Fruit fly (Drosophila melanogaster) whole organism, embryonic: Measurements from ENCODE around the gene CG2540.
A peak's percentile ranks its signal among the peaks of the same experiment; 100 is the strongest.

Experiments used
- CG10462 ChIP-seq: fragments of 200-800 bp; sonication (Bioruptor generic); optimal IDR thresholded peaks from 2 replicates; lab custom pipeline; 2016; ENCODE audit warnings: missing biosample characterization, missing genetic modification characterization
- CG11093 ChIP-seq: fragments of 200-800 bp; sonication (Bioruptor generic); IDR thresholded peaks from 3 replicates; pipeline ENCODE4 v1.3.6; 2022; ENCODE audit warnings: missing biosample characterization, missing genetic modification characterization
- CG11398 ChIP-seq: fragments of 200-800 bp; sonication (Bioruptor generic); optimal IDR thresholded peaks from 2 replicates; lab custom pipeline; 2016; ENCODE audit warnings: missing biosample characterization, missing genetic modification characterization
- CG11560 ChIP-seq: fragments of 200-800 bp; sonication (Bioruptor generic); IDR thresholded peaks from 3 replicates; pipeline ENCODE4 v1.3.6; 2022; ENCODE audit warnings: missing biosample characterization, missing genetic modification characterization
- CG12236 ChIP-seq: fragments of 200-800 bp; sonication (Bioruptor generic); optimal IDR thresholded peaks from 2 replicates; lab custom pipeline; 2016; ENCODE audit warnings: missing biosample characterization, missing genetic modification characterization
- CG13894 ChIP-seq: fragments of 200-800 bp; sonication (Bioruptor generic); optimal IDR thresholded peaks from 3 replicates; lab custom pipeline; 2018; ENCODE audit warnings: missing biosample characterization, mild to moderate bottlenecking, missing genetic modification characterization, moderate library complexity
- CG15479 ChIP-seq: fragments of 200-800 bp; sonication (Bioruptor generic); optimal IDR thresholded peaks from 3 replicates; lab custom pipeline; 2019; ENCODE audit warnings: missing biosample characterization, mild to moderate bottlenecking, missing genetic modification characterization, moderate library complexity
- CG15601 ChIP-seq: fragments of 200-800 bp; sonication (Bioruptor generic); optimal IDR thresholded peaks from 3 replicates; lab custom pipeline; 2019; ENCODE audit warnings: missing biosample characterization, mild to moderate bottlenecking, missing genetic modification characterization, moderate library complexity
- CG16813 ChIP-seq: fragments of 200-800 bp; sonication (Bioruptor generic); IDR thresholded peaks from 3 replicates; pipeline ENCODE4 v1.3.6; 2022; ENCODE audit warnings: missing biosample characterization, missing genetic modification characterization; ENCODE audit not compliant: partially characterized antibody
- CG17912 ChIP-seq: fragments of 200-800 bp; sonication (Bioruptor generic); optimal IDR thresholded peaks from 2 replicates; lab custom pipeline; 2018; ENCODE audit warnings: missing biosample characterization, mild to moderate bottlenecking, missing genetic modification characterization
- CG4617 ChIP-seq: fragments of 200-800 bp; sonication (Bioruptor generic); optimal IDR thresholded peaks from 3 replicates; lab custom pipeline; 2016; ENCODE audit warnings: missing biosample characterization, missing genetic modification characterization, borderline replicate concordance
- CG6683 ChIP-seq: fragments of 200-800 bp; sonication (Bioruptor generic); optimal IDR thresholded peaks from 2 replicates; lab custom pipeline; 2017; ENCODE audit warnings: missing biosample characterization, mild to moderate bottlenecking, missing genetic modification characterization, missing genetic modification reagents
- CG6689 ChIP-seq: fragments of 200-800 bp; sonication (Bioruptor generic); IDR thresholded peaks from 2 replicates; pipeline ENCODE4 v1.3.6; 2022; ENCODE audit warnings: missing biosample characterization, missing genetic modification characterization
- CG6765 ChIP-seq: fragments of 200-800 bp; sonication (Bioruptor generic); optimal IDR thresholded peaks from 3 replicates; lab custom pipeline; 2017; ENCODE audit warnings: missing biosample characterization, mild to moderate bottlenecking, missing genetic modification characterization
- CG7839 ChIP-seq: fragments of 200-800 bp; sonication (Bioruptor generic); optimal IDR thresholded peaks from 3 replicates; lab custom pipeline; 2018; ENCODE audit warnings: missing biosample characterization, mild to moderate bottlenecking, missing genetic modification characterization, moderate library complexity
- CG7963 ChIP-seq: fragments of 200-800 bp; sonication (Bioruptor generic); IDR thresholded peaks from 3 replicates; pipeline ENCODE4 v1.3.6; 2022; ENCODE audit warnings: missing biosample characterization, missing genetic modification characterization; ENCODE audit not compliant: partially characterized antibody
- CG8281 ChIP-seq: fragments of 200-800 bp; sonication (Bioruptor generic); optimal IDR thresholded peaks from 2 replicates; lab custom pipeline; 2018; ENCODE audit warnings: missing biosample characterization, mild to moderate bottlenecking, missing genetic modification characterization, moderate library complexity
- CG8290 ChIP-seq, 3 experiments: fragments of 200-800 bp; sonication (Bioruptor generic); optimal IDR thresholded peaks; 2 replicates each; lab custom pipeline; 2016 to 2019; ENCODE audit warnings: missing biosample characterization in 3 of 3, missing genetic modification characterization in 3 of 3, mild to moderate bottlenecking in 2 of 3, moderate library complexity in 1 of 3
- CG8478 ChIP-seq: fragments of >200 bp; optimal IDR thresholded peaks from 2 replicates; lab custom pipeline; 2018
- CG8944 ChIP-seq: fragments of 200-800 bp; sonication (Bioruptor generic); optimal IDR thresholded peaks from 3 replicates; lab custom pipeline; 2016; ENCODE audit warnings: missing biosample characterization, missing genetic modification characterization
- CG9876 ChIP-seq: fragments of 200-800 bp; sonication (Bioruptor generic); optimal IDR thresholded peaks from 2 replicates; lab custom pipeline; 2016; ENCODE audit warnings: missing biosample characterization, missing genetic modification characterization
- Dek ChIP-seq: fragments of 200-800 bp; sonication (Bioruptor generic); optimal IDR thresholded peaks from 3 replicates; lab custom pipeline; 2019; ENCODE audit warnings: missing biosample characterization, mild to moderate bottlenecking, missing genetic modification characterization, moderate library complexity
- Dp ChIP-seq: fragments of 200-800 bp; sonication (Bioruptor generic); optimal IDR thresholded peaks from 2 replicates; lab custom pipeline; 2018; ENCODE audit warnings: missing biosample characterization, mild to moderate bottlenecking, missing genetic modification characterization, moderate library complexity
- ERR ChIP-seq: fragments of 200-800 bp; sonication (Bioruptor generic); optimal IDR thresholded peaks from 2 replicates; lab custom pipeline; 2016; ENCODE audit warnings: missing biosample characterization, missing genetic modification characterization
- Hr78 ChIP-seq, 2 experiments: fragments of 200-800 bp in 1 of 2; fragments of >200 bp in 1 of 2; sonication (Bioruptor generic) in 1 of 2; optimal IDR thresholded peaks; 2 replicates each; lab custom pipeline; 2017 to 2019; ENCODE audit warnings: missing biosample characterization in 2 of 2, missing genetic modification characterization in 2 of 2, mild to moderate bottlenecking in 1 of 2, moderate library complexity in 1 of 2
- Hsf ChIP-seq: fragments of 200-800 bp; sonication (Bioruptor generic); optimal IDR thresholded peaks from 3 replicates; lab custom pipeline; 2016; ENCODE audit warnings: missing biosample characterization, missing genetic modification characterization
- Sin3A ChIP-seq: fragments of >200 bp; optimal IDR thresholded peaks from 2 replicates; lab custom pipeline; 2018
- Taf1 ChIP-seq: fragments of 200-800 bp; sonication (Bioruptor generic); IDR thresholded peaks from 2 replicates; pipeline ENCODE4 v1.3.6; 2022; ENCODE audit warnings: missing biosample characterization, missing genetic modification characterization
- Xbp1 ChIP-seq: fragments of 200-800 bp; sonication (Bioruptor generic); optimal IDR thresholded peaks from 3 replicates; lab custom pipeline; 2016; ENCODE audit warnings: missing biosample characterization, mild to moderate bottlenecking, missing genetic modification characterization
- al ChIP-seq: fragments of 200-800 bp; sonication (Bioruptor generic); IDR thresholded peaks from 2 replicates; pipeline ENCODE4 v1.3.6; 2022; ENCODE audit warnings: missing biosample characterization, missing genetic modification characterization
- amos ChIP-seq: fragments of 200-800 bp; sonication (Bioruptor generic); IDR thresholded peaks from 2 replicates; pipeline ENCODE4 v1.3.6; 2022; ENCODE audit warnings: missing biosample characterization, missing genetic modification characterization; ENCODE audit not compliant: partially characterized antibody
- ap ChIP-seq: fragments of 200-800 bp; sonication (Bioruptor generic); IDR thresholded peaks from 2 replicates; pipeline ENCODE4 v1.3.6; 2022; ENCODE audit warnings: missing biosample characterization, missing genetic modification characterization
- crol ChIP-seq: fragments of 200-800 bp; sonication (Bioruptor generic); IDR thresholded peaks from 2 replicates; pipeline ENCODE4 v1.3.6; 2022; ENCODE audit warnings: missing biosample characterization, missing genetic modification characterization
- dimm ChIP-seq: fragments of 200-800 bp; sonication (Bioruptor generic); IDR thresholded peaks from 2 replicates; pipeline ENCODE4 v1.3.6; 2022; ENCODE audit warnings: missing biosample characterization, missing genetic modification characterization
- dpn ChIP-seq, 2 experiments: fragments of 200-800 bp; sonication (Bioruptor generic); optimal IDR thresholded peaks; 3 replicates each; lab custom pipeline; 2016; ENCODE audit warnings: missing biosample characterization in 2 of 2, missing genetic modification characterization in 2 of 2
- ems ChIP-seq: fragments of 200-800 bp; sonication (Bioruptor generic); optimal IDR thresholded peaks from 3 replicates; lab custom pipeline; 2016; ENCODE audit warnings: missing biosample characterization, missing genetic modification characterization
- grn ChIP-seq: fragments of 200-800 bp; sonication (Bioruptor generic); optimal IDR thresholded peaks from 3 replicates; lab custom pipeline; 2017; ENCODE audit warnings: missing biosample characterization, missing genetic modification characterization
- gt ChIP-seq: fragments of 200-800 bp; sonication (Bioruptor generic); IDR thresholded peaks from 2 replicates; pipeline ENCODE4 v1.3.6; 2022; ENCODE audit warnings: missing biosample characterization, missing genetic modification characterization
- klu ChIP-seq: fragments of 200-800 bp; sonication (Bioruptor generic); IDR thresholded peaks from 2 replicates; pipeline ENCODE4 v1.3.6; 2022; ENCODE audit warnings: missing biosample characterization, missing genetic modification characterization
- nerfin-2 ChIP-seq: fragments of 200-800 bp; sonication (Bioruptor generic); IDR thresholded peaks from 2 replicates; pipeline ENCODE4 v1.3.6; 2022; ENCODE audit warnings: missing biosample characterization, missing genetic modification characterization; ENCODE audit not compliant: partially characterized antibody
- oc ChIP-seq: fragments of 200-800 bp; sonication (Bioruptor generic); optimal IDR thresholded peaks from 2 replicates; lab custom pipeline; 2018; ENCODE audit warnings: missing biosample characterization, mild to moderate bottlenecking, missing genetic modification characterization, moderate library complexity
- repo ChIP-seq: fragments of 200-800 bp; sonication (Bioruptor generic); optimal IDR thresholded peaks from 2 replicates; lab custom pipeline; 2016; ENCODE audit warnings: missing biosample characterization, missing genetic modification characterization
- sens ChIP-seq: fragments of 200-800 bp; sonication (Bioruptor generic); peaks from one replicate; lab custom pipeline; 2016; ENCODE audit warnings: missing biosample characterization, missing genetic modification characterization
- sens-2 ChIP-seq: fragments of 200-800 bp; sonication (Bioruptor generic); IDR thresholded peaks from 2 replicates; pipeline ENCODE4 v1.3.6; 2022; ENCODE audit warnings: missing biosample characterization, missing genetic modification characterization
- slou ChIP-seq: fragments of 200-800 bp; sonication (Bioruptor generic); optimal IDR thresholded peaks from 3 replicates; lab custom pipeline; 2016; ENCODE audit warnings: missing biosample characterization, missing genetic modification characterization
- slp2 ChIP-seq: fragments of 200-800 bp; sonication (Bioruptor generic); optimal IDR thresholded peaks from 2 replicates; lab custom pipeline; 2016; ENCODE audit warnings: missing biosample characterization, missing genetic modification characterization
- sug ChIP-seq: fragments of 200-800 bp; optimal IDR thresholded peaks from 2 replicates; lab custom pipeline; 2019; ENCODE audit warnings: missing biosample characterization, mild to moderate bottlenecking, missing genetic modification characterization, moderate library complexity
- tin ChIP-seq: fragments of 200-800 bp; sonication (Bioruptor generic); optimal IDR thresholded peaks from 3 replicates; lab custom pipeline; 2016; ENCODE audit warnings: missing biosample characterization, missing genetic modification characterization
- trem ChIP-seq: fragments of 200-800 bp; optimal IDR thresholded peaks from 3 replicates; lab custom pipeline; 2019; ENCODE audit warnings: missing biosample characterization, mild to moderate bottlenecking, missing genetic modification characterization, moderate library complexity
- vnd ChIP-seq: fragments of 200-800 bp; sonication (Bioruptor generic); IDR thresholded peaks from 3 replicates; pipeline ENCODE4 v1.3.6; 2022; ENCODE audit warnings: missing biosample characterization, missing genetic modification characterization; ENCODE audit not compliant: partially characterized antibody

The CG2540 gene

dm6 chrX:12631317-12632156 is 1.9 kb downstream of the CG2540 start, which contains the start of gene Tomosyn (continued):
- TF ChIP-seq vnd (GFP tag; lab: Robert Waterston, UW): peak; percentile 67
- TF ChIP-seq gt (GFP tag; lab: Robert Waterston, UW): no peak
- peak; percentile 84 for TF ChIP-seq crol (GFP tag; lab: Robert Waterston, UW)
- TF ChIP-seq al: no peak
- peak; percentile 68; the same call in 1 of the 2 replicates for TF ChIP-seq klu (GFP tag; lab: Robert Waterston, UW)
- TF ChIP-seq CG11560: no peak
- peak; percentile 86 for TF ChIP-seq sens (GFP tag; lab: Kevin White, UChicago)
- TF ChIP-seq CG10462 (GFP tag; lab: Kevin White, UChicago): no peak
- no peak for TF ChIP-seq CG8478 (lab: Kevin White, UChicago)
- TF ChIP-seq CG7963 (GFP tag; lab: Robert Waterston, UW): peak; percentile 70
- TF ChIP-seq CG8944 (GFP tag; lab: Kevin White, UChicago): no peak
- no peak for TF ChIP-seq CG17912 (GFP tag; lab: Kevin White, UChicago)
- TF ChIP-seq Dp: peak; percentile 43
- no peak for TF ChIP-seq Sin3A
- TF ChIP-seq repo (GFP tag; lab: Kevin White, UChicago): no peak
- no peak for TF ChIP-seq CG11398 (GFP tag; lab: Kevin White, UChicago)
- TF ChIP-seq CG12236 (GFP tag; lab: Kevin White, UChicago): no peak
- no peak for TF ChIP-seq CG8290 (GFP tag; optimal IDR thresholded peaks at IDR 0.05; lab: Kevin White, UChicago)
- TF ChIP-seq CG8290 (tag; optimal IDR thresholded peaks at IDR 0.05; lab: Kevin White, UChicago): peak in 1 of 2 experiments; percentile 49
- no peak for TF ChIP-seq ERR (GFP tag; lab: Kevin White, UChicago)
- no peak for TF ChIP-seq CG8281
- peak; percentile 35 for TF ChIP-seq ems (GFP tag; lab: Kevin White, UChicago)
- no peak for TF ChIP-seq Taf1 (GFP tag; lab: Robert Waterston, UW)
- peak; percentile 80 for TF ChIP-seq CG16813 (GFP tag; lab: Robert Waterston, UW)
- no peak for TF ChIP-seq ap
- peak; percentile 96 for TF ChIP-seq sug (tag; lab: Kevin White, UChicago)
- peak; percentile 28 for TF ChIP-seq Hsf (GFP tag; lab: Kevin White, UChicago)
- TF ChIP-seq amos: peak; percentile 82
- no peak for TF ChIP-seq CG6689
- no peak for TF ChIP-seq Dek (tag; lab: Kevin White, UChicago)
- peak; percentile 56 for TF ChIP-seq Xbp1 (GFP tag; lab: Kevin White, UChicago)
- peak; percentile 73 for TF ChIP-seq nerfin-2 (GFP tag; lab: Robert Waterston, UW)
- no peak for TF ChIP-seq Hr78 (GFP tag; optimal IDR thresholded peaks at IDR 0.05; lab: Kevin White, UChicago)
- peak; percentile 10 to 39 for TF ChIP-seq dpn (GFP tag; optimal IDR thresholded peaks at IDR 0.05; lab: Kevin White, UChicago)
- peak; percentile 42 for TF ChIP-seq tin (GFP tag; lab: Kevin White, UChicago)
- no peak for TF ChIP-seq CG9876 (GFP tag; lab: Kevin White, UChicago)
- TF ChIP-seq trem (tag; lab: Kevin White, UChicago): peak; percentile 54
- TF ChIP-seq CG13894 (tag; lab: Kevin White, UChicago): no peak
- no peak for TF ChIP-seq slou (GFP tag; lab: Kevin White, UChicago)
- no peak for TF ChIP-seq slp2 (GFP tag; lab: Kevin White, UChicago)
- no peak for TF ChIP-seq CG6765 (GFP tag; lab: Kevin White, UChicago)
- no peak for TF ChIP-seq oc
- TF ChIP-seq CG11093 (GFP tag; lab: Robert Waterston, UW): no peak
- no peak for TF ChIP-seq dimm (GFP tag; lab: Robert Waterston, UW)
- no peak for TF ChIP-seq CG6683 (GFP tag; lab: Kevin White, UChicago)
- no peak for TF ChIP-seq CG4617
- TF ChIP-seq CG15479 (GFP tag; lab: Kevin White, UChicago): no peak
- no peak for TF ChIP-seq CG15601 (tag; lab: Kevin White, UChicago)
- TF ChIP-seq CG7839 (tag; lab: Kevin White, UChicago): peak; percentile 52
- no peak for TF ChIP-seq sens-2
- peak; percentile 12 for TF ChIP-seq grn (GFP tag; lab: Kevin White, UChicago)
